Worm (Caenorhabditis elegans) whole organism, late embryonic: ENCODE data around the gene sec-23.
A peak's percentile ranks its signal among the peaks of the same experiment; 100 is the strongest.

ENCODE experiments used
- C38D4.7 ChIP-seq: fragments of 200-800 bp; sonication (Bioruptor generic); optimal IDR thresholded peaks from 2 replicates; lab custom pipeline; 2018; ENCODE audit warnings: mild to moderate bottlenecking, missing genetic modification characterization, moderate library complexity, missing compliant biosample characterization
- K02D7.2 ChIP-seq: sonication (generic microtip); optimal IDR thresholded peaks from 2 replicates; lab custom pipeline; 2017; ENCODE audit warnings: mild to moderate bottlenecking, missing genetic modification characterization, missing compliant biosample characterization
- T23F11.4 ChIP-seq: fragments of 200-800 bp; sonication (Bioruptor generic); optimal IDR thresholded peaks from 2 replicates; lab custom pipeline; 2018; ENCODE audit warnings: mild to moderate bottlenecking, missing genetic modification characterization, missing compliant biosample characterization
- Y22D7AL.16 ChIP-seq: sonication (generic microtip); optimal IDR thresholded peaks from 2 replicates; lab custom pipeline; 2016; ENCODE audit warnings: missing genetic modification characterization, missing compliant biosample characterization
- ahr-1 ChIP-seq: sonication (generic microtip); optimal IDR thresholded peaks from 2 replicates; lab custom pipeline; 2016; ENCODE audit warnings: missing genetic modification characterization, missing compliant biosample characterization
- ama-1 ChIP-seq: fragments of 150-350 bp; optimal IDR thresholded peaks from 2 replicates; lab custom pipeline; 2014
- ceh-14 ChIP-seq: sonication (generic microtip); optimal IDR thresholded peaks from 2 replicates; lab custom pipeline; 2016; ENCODE audit warnings: missing genotype, missing genetic modification characterization, missing compliant biosample characterization
- ceh-19 ChIP-seq: fragments of 200-800 bp; sonication (Bioruptor generic); optimal IDR thresholded peaks from 2 replicates; lab custom pipeline; 2018; ENCODE audit warnings: mild to moderate bottlenecking, missing genetic modification characterization, missing compliant biosample characterization
- ceh-30 ChIP-seq: fragments of 150-350 bp; optimal IDR thresholded peaks from 2 replicates; lab custom pipeline; 2014; ENCODE audit warnings: missing biosample characterization, missing genetic modification characterization
- ceh-31 ChIP-seq: sonication (generic microtip); optimal IDR thresholded peaks from 2 replicates; lab custom pipeline; 2016; ENCODE audit warnings: missing genetic modification characterization, missing compliant biosample characterization
- ceh-34 ChIP-seq: sonication (generic microtip); optimal IDR thresholded peaks from 2 replicates; lab custom pipeline; 2016; ENCODE audit warnings: mild to moderate bottlenecking, missing genetic modification characterization, missing compliant biosample characterization
- ceh-48 ChIP-seq: sonication (generic microtip); optimal IDR thresholded peaks from 2 replicates; lab custom pipeline; 2016; ENCODE audit warnings: missing genetic modification characterization, inconsistent platforms, missing compliant biosample characterization
- ceh-9 ChIP-seq: sonication (generic microtip); optimal IDR thresholded peaks from 2 replicates; lab custom pipeline; 2016; ENCODE audit warnings: mild to moderate bottlenecking, missing genetic modification characterization, inconsistent platforms, missing compliant biosample characterization
- che-1 ChIP-seq: sonication (generic microtip); optimal IDR thresholded peaks from 2 replicates; lab custom pipeline; 2016; ENCODE audit warnings: mild to moderate bottlenecking, missing genetic modification characterization, missing compliant biosample characterization
- dmd-4 ChIP-seq: sonication (generic microtip); optimal IDR thresholded peaks from 2 replicates; lab custom pipeline; 2016; ENCODE audit warnings: borderline replicate concordance, missing genetic modification characterization, missing compliant biosample characterization
- elt-2 ChIP-seq: sonication (generic microtip); optimal IDR thresholded peaks from 2 replicates; lab custom pipeline; 2016; ENCODE audit warnings: missing genetic modification reagents, missing genetic modification characterization, missing compliant biosample characterization
- elt-4 ChIP-seq: sonication (generic microtip); optimal IDR thresholded peaks from 2 replicates; lab custom pipeline; 2016; ENCODE audit warnings: missing genetic modification characterization, missing compliant biosample characterization
- ets-4 ChIP-seq: sonication (generic microtip); optimal IDR thresholded peaks from 2 replicates; lab custom pipeline; 2016; ENCODE audit warnings: missing genetic modification characterization, missing compliant biosample characterization
- eyg-1 ChIP-seq: sonication (generic microtip); optimal IDR thresholded peaks from 2 replicates; lab custom pipeline; 2016; ENCODE audit warnings: missing genotype, missing genetic modification characterization, missing compliant biosample characterization
- gmeb-2 ChIP-seq: sonication (generic microtip); optimal IDR thresholded peaks from 2 replicates; lab custom pipeline; 2016; ENCODE audit warnings: missing genetic modification characterization, inconsistent platforms, missing compliant biosample characterization
- hlh-15 ChIP-seq: sonication (generic microtip); optimal IDR thresholded peaks from 2 replicates; lab custom pipeline; 2016; ENCODE audit warnings: missing genetic modification characterization, missing compliant biosample characterization
- hlh-30 ChIP-seq: sonication (generic microtip); optimal IDR thresholded peaks from 2 replicates; lab custom pipeline; 2017; ENCODE audit warnings: antibody characterized with exemption, missing genetic modification characterization, missing compliant biosample characterization; ENCODE audit not compliant: insufficient read depth
- hlh-8 ChIP-seq: sonication (generic microtip); optimal IDR thresholded peaks from 2 replicates; lab custom pipeline; 2016; ENCODE audit warnings: missing genotype, missing genetic modification characterization, missing compliant biosample characterization
- madf-2 ChIP-seq: sonication (generic microtip); optimal IDR thresholded peaks from 2 replicates; lab custom pipeline; 2017; ENCODE audit warnings: missing genetic modification characterization, missing compliant biosample characterization
- nfya-1 ChIP-seq: sonication (generic microtip); optimal IDR thresholded peaks from 2 replicates; lab custom pipeline; 2017; ENCODE audit warnings: missing genetic modification characterization, mild to moderate bottlenecking, missing compliant biosample characterization, antibody characterized with exemption, moderate library complexity
- nhr-232 ChIP-seq: sonication (generic microtip); optimal IDR thresholded peaks from 2 replicates; lab custom pipeline; 2016; ENCODE audit warnings: missing genetic modification characterization, missing compliant biosample characterization
- npax-4 ChIP-seq: sonication (generic microtip); optimal IDR thresholded peaks from 2 replicates; lab custom pipeline; 2016; ENCODE audit warnings: missing genetic modification characterization, missing compliant biosample characterization
- pag-3 ChIP-seq: sonication (generic microtip); optimal IDR thresholded peaks from 2 replicates; lab custom pipeline; 2016; ENCODE audit warnings: missing compliant biosample characterization, missing genetic modification characterization, borderline replicate concordance
- pax-1 ChIP-seq: fragments of 150-350 bp; optimal IDR thresholded peaks from 2 replicates; lab custom pipeline; 2014; ENCODE audit warnings: missing biosample characterization, missing genetic modification characterization
- pha-2 ChIP-seq: sonication (generic microtip); optimal IDR thresholded peaks from 2 replicates; lab custom pipeline; 2017; ENCODE audit warnings: mild to moderate bottlenecking, missing genetic modification characterization, missing compliant biosample characterization
- pha-4 ChIP-seq: fragments of 150-350 bp; optimal IDR thresholded peaks from 2 replicates; lab custom pipeline; 2018; ENCODE audit warnings: missing biosample characterization, missing genetic modification reagents, missing genetic modification characterization
- pqm-1 ChIP-seq: sonication (generic microtip); optimal IDR thresholded peaks from 2 replicates; lab custom pipeline; 2016; ENCODE audit warnings: missing genetic modification characterization, missing compliant biosample characterization
- pros-1 ChIP-seq: fragments of 150-350 bp; optimal IDR thresholded peaks from 2 replicates; lab custom pipeline; 2014; ENCODE audit warnings: missing biosample characterization, missing genetic modification reagents, missing genetic modification characterization
- rnt-1 ChIP-seq: sonication (generic microtip); optimal IDR thresholded peaks from 2 replicates; lab custom pipeline; 2016; ENCODE audit warnings: missing genetic modification characterization, missing compliant biosample characterization
- sdc-2 ChIP-seq: sonication (generic microtip); optimal IDR thresholded peaks from 2 replicates; lab custom pipeline; 2016; ENCODE audit warnings: missing genotype, missing genetic modification characterization, missing compliant biosample characterization
- sox-2 ChIP-seq: fragments of 200-800 bp; sonication (Bioruptor generic); IDR thresholded peaks from 2 replicates; pipeline ENCODE4 v1.3.6; 2022; ENCODE audit warnings: missing genetic modification reagents, missing genetic modification characterization, missing compliant biosample characterization
- sox-4 ChIP-seq: sonication (generic microtip); optimal IDR thresholded peaks from 2 replicates; lab custom pipeline; 2017; ENCODE audit warnings: mild to moderate bottlenecking, missing genetic modification characterization, inconsistent platforms, missing compliant biosample characterization
- syd-9 ChIP-seq: sonication (generic microtip); optimal IDR thresholded peaks from 2 replicates; lab custom pipeline; 2016; ENCODE audit warnings: mild to moderate bottlenecking, missing genetic modification characterization, moderate library complexity, missing compliant biosample characterization
- tbx-2 ChIP-seq: sonication (generic microtip); optimal IDR thresholded peaks from 2 replicates; lab custom pipeline; 2016; ENCODE audit warnings: missing genetic modification characterization, missing compliant biosample characterization
- unc-3 ChIP-seq, 2 experiments: fragments of 200-800 bp in 1 of 2; sonication (Bioruptor generic) in 1 of 2; sonication (generic microtip) in 1 of 2; conservative IDR thresholded peaks in 1 of 2; optimal IDR thresholded peaks in 1 of 2; 2 replicates each; pipeline versions ENCODE4 v1.3.6 to Lab custom; 2016 to 2022; ENCODE audit warnings: missing compliant biosample characterization in 2 of 2, missing genetic modification characterization in 2 of 2, missing genetic modification reagents in 1 of 2
- unc-42 ChIP-seq: sonication (generic microtip); optimal IDR thresholded peaks from 2 replicates; lab custom pipeline; 2016; ENCODE audit warnings: missing genotype, missing genetic modification characterization, missing compliant biosample characterization
- unc-55 ChIP-seq: sonication (generic microtip); optimal IDR thresholded peaks from 2 replicates; lab custom pipeline; 2017; ENCODE audit warnings: missing biosample characterization, missing genetic modification reagents, missing genetic modification characterization

Gene sec-23

DNA sequence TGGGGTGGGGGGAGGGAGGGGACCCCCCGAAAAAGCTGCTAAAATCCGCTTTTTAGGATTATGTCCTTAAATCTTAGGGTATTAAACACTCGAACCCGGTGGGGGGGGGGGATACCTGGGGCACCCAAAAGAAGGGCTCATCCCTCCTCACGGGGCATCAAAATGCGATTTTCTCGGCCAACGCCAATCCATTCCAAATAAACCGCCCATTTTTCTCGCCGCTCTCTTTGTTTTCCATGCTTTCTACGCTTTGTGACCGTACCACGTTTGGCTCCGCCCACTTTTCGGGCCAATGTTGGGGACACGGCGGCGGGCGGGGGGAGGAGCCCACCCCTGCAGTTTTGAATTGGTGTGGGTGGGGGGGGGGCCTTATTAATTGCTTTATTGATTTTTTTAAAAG is 29.6 kb upstream of the sec-23 start:
- no peak for TF ChIP-seq pha-4 (tag; lab: Kevin White, UChicago)
- no peak for TF ChIP-seq tbx-2
- no peak for TF ChIP-seq ceh-19 (GFP tag; lab: Kevin White, UChicago)
- TF ChIP-seq hlh-30 (tag; lab: Kevin White, UChicago), result no peak
- TF ChIP-seq ahr-1 (tag; lab: Kevin White, UChicago), result no peak
- TF ChIP-seq ets-4 (tag; lab: Kevin White, UChicago), result no peak
- no peak for TF ChIP-seq sox-4 (tag; lab: Kevin White, UChicago)
- no peak for TF ChIP-seq hlh-8 (tag; lab: Kevin White, UChicago)
- TF ChIP-seq pqm-1 (tag; lab: Kevin White, UChicago), result no peak
- no peak for TF ChIP-seq sdc-2 (tag; lab: Kevin White, UChicago)
- peak; percentile 3 for TF ChIP-seq C38D4.7 (GFP tag; lab: Kevin White, UChicago)
- TF ChIP-seq ama-1, result no peak
- peak; percentile 6 for TF ChIP-seq che-1
- no peak for TF ChIP-seq unc-3 (GFP tag; conservative IDR thresholded peaks at IDR 0.05; lab: Robert Waterston, UW)
- TF ChIP-seq unc-3 (tag; optimal IDR thresholded peaks at IDR 0.05; lab: Kevin White, UChicago), result no peak
- peak; percentile 24 for TF ChIP-seq T23F11.4
- peak; percentile 73 for TF ChIP-seq pha-2
- TF ChIP-seq elt-4 (tag; lab: Kevin White, UChicago), result no peak
- no peak for TF ChIP-seq pax-1 (tag; lab: Kevin White, UChicago)
- no peak for TF ChIP-seq Y22D7AL.16 (tag; lab: Kevin White, UChicago)
- no peak for TF ChIP-seq ceh-9 (tag; lab: Kevin White, UChicago)
- no peak for TF ChIP-seq nhr-232 (tag; lab: Kevin White, UChicago)
- TF ChIP-seq ceh-31, result no peak
- no peak for TF ChIP-seq hlh-15
- no peak for TF ChIP-seq ceh-14 (tag; lab: Kevin White, UChicago)
- TF ChIP-seq nfya-1 (tag; lab: Kevin White, UChicago), result peak; percentile 43
- no peak for TF ChIP-seq syd-9 (tag; lab: Kevin White, UChicago)
- peak; percentile 22 for TF ChIP-seq gmeb-2 (tag; lab: Kevin White, UChicago)
- no peak for TF ChIP-seq ceh-48 (tag; lab: Kevin White, UChicago)
- no peak for TF ChIP-seq ceh-34
- no peak for TF ChIP-seq npax-4 (tag; lab: Kevin White, UChicago)
- TF ChIP-seq pros-1 (tag; lab: Kevin White, UChicago), result no peak

DNA sequence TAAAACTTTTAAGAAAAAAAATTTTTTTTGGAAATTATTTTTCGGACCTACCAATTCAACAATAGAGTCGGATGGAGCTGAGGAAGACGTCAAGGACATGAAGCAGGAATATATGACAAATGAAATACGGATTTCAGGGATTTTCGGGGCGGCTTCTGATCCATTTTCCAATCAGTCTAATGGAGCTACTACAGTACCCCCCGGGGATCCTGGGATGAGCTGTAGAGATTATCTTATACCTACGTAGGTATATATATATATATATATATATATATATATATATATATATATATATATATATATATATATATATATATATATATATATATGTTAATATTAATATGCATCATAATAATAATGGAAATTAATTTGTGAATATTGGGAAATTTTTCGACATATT is 27.0 kb upstream of the sec-23 start, which contains the start of gene ttx-1:
Gene ttx-1, minus strand, starts transcription at position 101 of the 400 bp plus-strand sequence.
- no peak for TF ChIP-seq unc-42 (tag; lab: Kevin White, UChicago)
- no peak for TF ChIP-seq pha-2
- TF ChIP-seq sox-2, result no peak
- no peak for TF ChIP-seq hlh-15
- TF ChIP-seq dmd-4 (tag; lab: Kevin White, UChicago), result no peak
- no peak for TF ChIP-seq unc-55 (GFP tag; lab: Kevin White, UChicago)
- TF ChIP-seq elt-2 (tag; lab: Kevin White, UChicago), result no peak
- no peak for TF ChIP-seq Y22D7AL.16 (tag; lab: Kevin White, UChicago)
- TF ChIP-seq ceh-19 (GFP tag; lab: Kevin White, UChicago), result no peak
- no peak for TF ChIP-seq ceh-30 (tag; lab: Kevin White, UChicago)
- TF ChIP-seq eyg-1 (tag; lab: Kevin White, UChicago), result no peak
- no peak for TF ChIP-seq madf-2 (tag; lab: Kevin White, UChicago)
- no peak for TF ChIP-seq pag-3 (tag; lab: Kevin White, UChicago)
- no peak for TF ChIP-seq rnt-1
- TF ChIP-seq pros-1 (tag; lab: Kevin White, UChicago), result no peak
- no peak for TF ChIP-seq K02D7.2 (tag; lab: Kevin White, UChicago)
